Worm (Caenorhabditis elegans): ENCODE measurements around the gene rnp-3.
"Not testable (repeated sequence)": the region's sequence is repeated elsewhere in the genome, so short reads cannot be mapped to it uniquely, and the experiment has no call there.

The rnp-3 gene

DNA sequence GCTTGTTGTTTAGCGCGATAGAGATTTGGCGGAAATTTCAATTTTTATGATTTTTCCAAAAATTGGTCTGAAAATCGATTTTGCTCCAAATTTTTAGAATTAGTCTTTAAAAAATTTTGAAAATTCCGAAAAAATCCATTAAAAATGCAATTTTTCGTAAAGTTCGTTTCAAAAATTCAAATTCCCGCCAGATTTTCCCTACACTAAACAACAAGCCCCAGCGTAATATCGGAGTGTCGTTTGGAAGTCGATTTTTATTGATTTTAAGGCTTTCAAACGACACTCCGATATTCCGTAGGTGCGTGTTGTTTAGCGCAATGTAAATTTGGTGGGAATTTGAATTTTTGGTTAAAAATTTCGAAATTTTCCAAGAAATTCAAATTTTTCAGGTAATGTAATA lies 2.8 kb downstream of the rnp-3 start:
- TF ChIP-seq pqm-1 (tag; optimal IDR thresholded peaks at IDR 0.05) (no peak), nhr-23 (tag; optimal IDR thresholded peaks at IDR 0.05) (no peak), ztf-11 (tag; optimal IDR thresholded peaks at IDR 0.05) (no peak), nfya-1 (tag; optimal IDR thresholded peaks at IDR 0.05; ENCODE audit: insufficient read depth) (no peak), nhr-77 (tag; optimal IDR thresholded peaks at IDR 0.05) (no peak), aly-2 (tag; optimal IDR thresholded peaks at IDR 0.05) (no peak), unc-39 (tag; optimal IDR thresholded peaks at IDR 0.05) (no peak), eor-1 (tag; optimal IDR thresholded peaks at IDR 0.05) (no peak)

DNA sequence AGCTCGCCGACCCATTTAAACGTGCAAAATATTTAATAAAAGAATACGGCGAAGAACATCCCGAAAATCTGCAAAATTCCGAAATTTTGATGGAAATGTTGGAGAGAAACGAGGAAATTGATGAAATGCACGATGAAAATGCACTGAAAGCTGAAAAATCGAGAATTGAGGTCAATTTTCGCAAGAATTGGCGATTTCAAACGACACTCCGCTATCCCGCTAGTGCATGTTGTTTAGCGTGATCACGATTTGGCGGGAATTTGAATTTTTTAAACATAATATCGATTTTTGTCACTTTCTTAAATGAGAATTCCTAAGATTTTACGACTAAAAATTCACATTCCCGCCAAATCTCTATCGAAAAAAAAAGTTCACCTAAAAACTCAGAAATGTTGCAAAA lies 3.7 kb downstream of the rnp-3 start:
- TF ChIP-seq nhr-237 (tag; optimal IDR thresholded peaks at IDR 0.05) (no peak), ztf-4 (tag; optimal IDR thresholded peaks at IDR 0.05) (no peak), lin-15B (tag; optimal IDR thresholded peaks at IDR 0.05) (peak; percentile 19), nhr-77 (tag; optimal IDR thresholded peaks at IDR 0.05) (no peak), fkh-2 (tag; optimal IDR thresholded peaks at IDR 0.05) (no peak), ama-1 (optimal IDR thresholded peaks at IDR 0.05) (no peak), egl-27 (tag; optimal IDR thresholded peaks at IDR 0.05) (no peak), mml-1 (tag; optimal IDR thresholded peaks at IDR 0.05) (no peak)

DNA sequence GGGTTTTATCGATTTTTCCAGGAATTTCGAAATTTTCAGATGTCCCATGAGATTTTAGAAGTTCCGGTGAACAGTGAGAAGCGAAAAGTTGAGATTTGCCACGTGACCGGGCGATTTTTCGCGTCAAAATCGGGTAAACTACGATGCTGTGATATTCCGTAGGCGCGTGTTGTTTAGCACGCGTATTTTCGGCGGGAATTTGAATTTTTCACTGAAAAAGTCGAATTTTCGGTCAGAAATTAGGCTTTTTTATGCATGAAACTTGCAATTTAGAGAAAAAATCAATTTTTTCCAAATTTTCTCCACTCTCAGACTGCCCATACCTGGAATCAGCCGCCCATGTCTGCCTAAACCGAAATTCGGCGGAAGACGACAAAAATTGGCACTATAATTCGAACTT lies 4.5 kb downstream of the rnp-3 start, which contains the start of gene tsen-34:
Gene tsen-34, plus strand, starts transcription at position 34 of the 400 bp plus-strand sequence.
- TF ChIP-seq ZK546.5 (tag; optimal IDR thresholded peaks at IDR 0.05) = no peak
- TF ChIP-seq elt-3 (tag; optimal IDR thresholded peaks at IDR 0.05) = no peak
- no peak for TF ChIP-seq fos-1 (tag; optimal IDR thresholded peaks at IDR 0.05)
- TF ChIP-seq snpc-4 (tag; optimal IDR thresholded peaks at IDR 0.05) = no peak
- no peak for TF ChIP-seq ceh-28 (tag; optimal IDR thresholded peaks at IDR 0.05)
- no peak for TF ChIP-seq R02D3.7 (tag; optimal IDR thresholded peaks at IDR 0.05)
- no peak for TF ChIP-seq nhr-28 (tag; optimal IDR thresholded peaks at IDR 0.05)
- no peak for TF ChIP-seq sea-2 (GFP tag; optimal IDR thresholded peaks at IDR 0.05)
- TF ChIP-seq pha-4 (tag; optimal IDR thresholded peaks at IDR 0.05) = no peak
- TF ChIP-seq nhr-23 (tag; optimal IDR thresholded peaks at IDR 0.05) = no peak
- no peak for TF ChIP-seq egl-27 (tag; optimal IDR thresholded peaks at IDR 0.05)
- TF ChIP-seq nhr-237 (tag; optimal IDR thresholded peaks at IDR 0.05) = no peak
- no peak for TF ChIP-seq unc-39 (tag; optimal IDR thresholded peaks at IDR 0.05)
- TF ChIP-seq nhr-11 (tag; optimal IDR thresholded peaks at IDR 0.05) = no peak

DNA sequence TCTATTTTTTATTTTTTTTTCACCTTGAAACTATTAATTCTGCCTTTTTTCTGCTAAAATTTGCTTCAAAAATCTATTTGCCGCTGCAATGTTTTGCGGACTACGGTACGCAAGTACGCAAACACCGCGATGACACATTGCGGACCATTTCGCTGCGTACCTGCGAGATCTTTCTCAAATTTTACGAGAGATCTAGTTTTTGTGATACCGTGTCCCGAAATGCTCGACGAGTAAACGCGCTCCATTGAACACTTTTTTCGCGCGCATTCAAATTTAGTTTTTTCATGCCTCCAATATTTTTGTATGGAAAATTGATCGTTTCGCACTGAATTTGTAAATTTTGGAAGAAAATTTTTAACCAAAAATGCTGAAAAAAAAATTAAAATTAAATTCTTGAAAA lies 10.9 kb downstream of the rnp-3 start:
- TF ChIP-seq lin-15B (tag; optimal IDR thresholded peaks at IDR 0.05) = peak; percentile 61
- peak; percentile 11 for TF ChIP-seq nhr-43 (tag; optimal IDR thresholded peaks at IDR 0.05; ENCODE audit: poor library complexity, severe bottlenecking)

DNA sequence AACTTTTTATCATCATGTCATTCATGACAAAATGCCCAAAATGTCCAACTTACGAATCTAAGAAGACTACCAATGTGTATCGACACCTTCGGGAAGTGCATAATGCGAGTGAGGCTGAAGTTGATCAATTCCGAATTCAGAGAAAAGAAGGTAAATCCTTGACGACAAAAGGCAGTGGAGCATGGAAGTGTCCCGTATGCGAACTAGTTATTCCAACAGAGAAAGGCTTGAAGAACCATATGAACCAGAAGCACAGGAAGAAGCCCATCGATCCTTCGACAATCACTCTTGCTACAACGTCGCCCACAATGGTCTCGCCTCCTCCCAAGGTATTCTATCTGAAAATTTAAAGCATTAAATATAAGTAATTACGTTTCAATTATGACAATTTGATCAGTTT lies 12.2 kb downstream of the rnp-3 start, which contains the start of gene K08D10.11:
Gene K08D10.11, minus strand, starts transcription at position 101 of the 400 bp plus-strand sequence.
- not testable (repeated sequence) for TF ChIP-seq elt-2, ztf-4, lin-39 (tag; optimal IDR thresholded peaks at IDR 0.05)

DNA sequence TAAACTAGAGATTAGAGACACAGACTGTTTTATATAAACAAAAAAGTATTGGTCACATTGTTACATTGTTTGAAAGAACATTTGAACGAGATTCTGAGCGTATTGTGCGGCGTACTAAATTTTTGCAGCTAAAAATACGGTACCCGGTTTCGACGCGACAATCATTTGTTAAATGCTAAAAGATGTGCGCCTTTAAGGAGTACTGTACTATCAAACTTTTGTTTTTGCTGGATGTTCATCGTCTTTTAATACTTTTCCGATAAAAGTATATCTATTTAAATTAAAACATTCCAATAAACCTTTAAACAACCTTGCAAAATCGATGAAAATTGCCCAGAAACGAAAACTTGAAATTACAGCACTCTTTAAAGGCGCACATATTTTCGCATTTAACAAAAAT lies 22.8 kb downstream of the rnp-3 start, which contains the start of gene K06B9.6:
Gene K06B9.6, minus strand, starts transcription at position 101 of the 400 bp plus-strand sequence.
- TF ChIP-seq ceh-9, ceh-28, ztf-4 (tag; optimal IDR thresholded peaks at IDR 0.05): not testable (repeated sequence)

DNA sequence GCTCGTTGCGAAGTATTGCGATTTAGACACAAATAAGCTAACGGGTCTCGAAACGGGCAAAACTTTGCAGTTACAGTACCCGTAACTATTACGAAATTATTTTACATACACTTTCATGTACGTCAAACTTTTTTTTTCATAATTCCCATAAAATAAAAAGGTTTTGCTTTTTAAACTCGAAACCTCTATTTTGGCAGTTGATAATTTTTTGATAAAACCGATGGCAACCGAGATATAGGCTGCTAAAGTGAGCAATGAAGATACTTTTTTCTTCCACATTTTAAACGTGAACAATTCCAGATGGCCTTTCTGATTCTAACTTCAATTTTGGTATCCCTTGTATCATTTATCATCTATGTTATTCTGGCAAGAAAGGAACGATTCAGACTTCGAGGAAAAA lies 23.3 kb downstream of the rnp-3 start, which contains the start of gene cyp-25A6:
Gene cyp-25A6, plus strand, starts transcription at position 301 of the 400 bp plus-strand sequence.
- TF ChIP-seq nhr-11, elt-2, skn-1 (tag; optimal IDR thresholded peaks at IDR 0.05): not testable (repeated sequence)
